Fruit fly (Drosophila melanogaster) whole organism, embryonic: ENCODE measurements around the gene nenya.

ENCODE experiments used
- Aef1 ChIP-seq: fragments of 200-800 bp; sonication (Bioruptor generic); IDR thresholded peaks from 3 replicates; pipeline ENCODE4 v1.3.6; 2022; ENCODE audit warnings: missing biosample characterization, missing genetic modification characterization
- BEAF-32 ChIP-seq: fragments of 200-800 bp; sonication (Bioruptor generic); optimal IDR thresholded peaks from 3 replicates; lab custom pipeline; 2017; ENCODE audit warnings: missing biosample characterization, missing genetic modification characterization, mild to moderate bottlenecking, moderate library complexity, missing genetic modification reagents
- Bgb ChIP-seq: fragments of 200-800 bp; sonication (Bioruptor generic); IDR thresholded peaks from 2 replicates; pipeline ENCODE4 v1.3.6; 2022; ENCODE audit warnings: missing biosample characterization, missing genetic modification characterization; ENCODE audit not compliant: partially characterized antibody
- CG10267 ChIP-seq: fragments of 200-800 bp; sonication (Bioruptor generic); optimal IDR thresholded peaks from 2 replicates; lab custom pipeline; 2018; ENCODE audit warnings: missing biosample characterization, mild to moderate bottlenecking, missing genetic modification characterization, moderate library complexity
- CG10654 ChIP-seq: fragments of 200-800 bp; sonication (Bioruptor generic); optimal IDR thresholded peaks from 2 replicates; lab custom pipeline; 2016; ENCODE audit warnings: missing biosample characterization, missing genetic modification characterization
- CG11560 ChIP-seq: fragments of 200-800 bp; sonication (Bioruptor generic); IDR thresholded peaks from 3 replicates; pipeline ENCODE4 v1.3.6; 2022; ENCODE audit warnings: missing biosample characterization, missing genetic modification characterization
- CG12155 ChIP-seq: fragments of 200-800 bp; sonication (Bioruptor generic); optimal IDR thresholded peaks from 3 replicates; lab custom pipeline; 2016; ENCODE audit warnings: missing biosample characterization, missing genetic modification characterization
- CG12236 ChIP-seq: fragments of 200-800 bp; sonication (Bioruptor generic); optimal IDR thresholded peaks from 2 replicates; lab custom pipeline; 2016; ENCODE audit warnings: missing biosample characterization, missing genetic modification characterization
- CG12659 ChIP-seq: fragments of 200-800 bp; sonication (Bioruptor generic); optimal IDR thresholded peaks from 3 replicates; lab custom pipeline; 2017; ENCODE audit warnings: mild to moderate bottlenecking, missing biosample characterization, missing genetic modification reagents, missing genetic modification characterization
- CG13296 ChIP-seq: fragments of 200-800 bp; sonication (Bioruptor generic); optimal IDR thresholded peaks from 3 replicates; lab custom pipeline; 2018; ENCODE audit warnings: missing biosample characterization, mild to moderate bottlenecking, missing genetic modification characterization
- CG16779 ChIP-seq: fragments of 200-800 bp; sonication (Bioruptor generic); IDR thresholded peaks from 2 replicates; pipeline ENCODE4 v1.3.6; 2022; ENCODE audit warnings: missing biosample characterization, missing genetic modification characterization
- CG17186 ChIP-seq: fragments of 200-800 bp; sonication (Bioruptor generic); optimal IDR thresholded peaks from 3 replicates; lab custom pipeline; 2017; ENCODE audit warnings: missing biosample characterization, missing genetic modification reagents, missing genetic modification characterization
- CG2116 ChIP-seq: fragments of 200-800 bp; sonication (Bioruptor generic); optimal IDR thresholded peaks from 3 replicates; lab custom pipeline; 2018; ENCODE audit warnings: missing biosample characterization, mild to moderate bottlenecking, missing genetic modification characterization
- CG2889 ChIP-seq: fragments of 200-800 bp; sonication (Bioruptor generic); IDR thresholded peaks from 3 replicates; pipeline ENCODE4 v1.3.6; 2022; ENCODE audit warnings: missing biosample characterization, missing genetic modification characterization
- CG3163 ChIP-seq: fragments of 200-800 bp; sonication (Bioruptor generic); optimal IDR thresholded peaks from 3 replicates; lab custom pipeline; 2016; ENCODE audit warnings: missing biosample characterization, missing genetic modification characterization
- CG3407 ChIP-seq: fragments of 200-800 bp; sonication (Bioruptor generic); optimal IDR thresholded peaks from 2 replicates; lab custom pipeline; 2018; ENCODE audit warnings: missing biosample characterization, mild to moderate bottlenecking, missing genetic modification characterization
- CG6765 ChIP-seq: fragments of 200-800 bp; sonication (Bioruptor generic); optimal IDR thresholded peaks from 3 replicates; lab custom pipeline; 2017; ENCODE audit warnings: missing biosample characterization, mild to moderate bottlenecking, missing genetic modification characterization
- CG6813 ChIP-seq: fragments of 200-800 bp; sonication (Bioruptor generic); optimal IDR thresholded peaks from 2 replicates; lab custom pipeline; 2017; ENCODE audit warnings: missing biosample characterization, missing genetic modification characterization, mild to moderate bottlenecking, moderate library complexity, missing genetic modification reagents
- CG7271 ChIP-seq: fragments of 200-800 bp; sonication (Bioruptor generic); optimal IDR thresholded peaks from 2 replicates; lab custom pipeline; 2018; ENCODE audit warnings: missing biosample characterization, mild to moderate bottlenecking, missing genetic modification characterization, moderate library complexity
- CG9817 ChIP-seq: fragments of 200-800 bp; sonication (Bioruptor generic); optimal IDR thresholded peaks from 2 replicates; lab custom pipeline; 2018; ENCODE audit warnings: missing biosample characterization, mild to moderate bottlenecking, missing genetic modification characterization, moderate library complexity
- CG9932 ChIP-seq: fragments of 200-800 bp; sonication (Bioruptor generic); IDR thresholded peaks from 2 replicates; pipeline ENCODE4 v1.3.6; 2022; ENCODE audit warnings: missing biosample characterization, missing genetic modification characterization
- Camta ChIP-seq: fragments of 200-800 bp; sonication (Bioruptor generic); optimal IDR thresholded peaks from 2 replicates; lab custom pipeline; 2016; ENCODE audit warnings: missing biosample characterization, missing genetic modification characterization
- E2f2 ChIP-seq: fragments of 200-800 bp; sonication (Bioruptor generic); IDR thresholded peaks from 2 replicates; pipeline ENCODE4 v1.3.6; 2022; ENCODE audit warnings: missing biosample characterization, missing genetic modification characterization
- HmgZ ChIP-seq: fragments of 200-800 bp; sonication (Bioruptor generic); optimal IDR thresholded peaks from 2 replicates; lab custom pipeline; 2018; ENCODE audit warnings: missing biosample characterization, mild to moderate bottlenecking, missing genetic modification characterization
- Jarid2 ChIP-seq: fragments of 200-800 bp; sonication (Bioruptor generic); optimal IDR thresholded peaks from 3 replicates; lab custom pipeline; 2017; ENCODE audit warnings: mild to moderate bottlenecking, missing biosample characterization, missing genetic modification reagents, missing genetic modification characterization
- Lhr ChIP-seq: fragments of 200-800 bp; sonication (Bioruptor generic); optimal IDR thresholded peaks from 3 replicates; lab custom pipeline; 2017; ENCODE audit warnings: mild to moderate bottlenecking, missing biosample characterization, missing genetic modification reagents, missing genetic modification characterization
- Oaz ChIP-seq: fragments of 200-800 bp; sonication (Bioruptor generic); IDR thresholded peaks from 2 replicates; pipeline ENCODE4 v1.3.6; 2022; ENCODE audit warnings: missing biosample characterization, missing genetic modification characterization
- Side ChIP-seq: fragments of 200-800 bp; sonication (Bioruptor generic); optimal IDR thresholded peaks from 2 replicates; lab custom pipeline; 2016; ENCODE audit warnings: missing biosample characterization, missing genetic modification characterization
- ab ChIP-seq: fragments of 200-800 bp; sonication (Bioruptor generic); optimal IDR thresholded peaks from 2 replicates; lab custom pipeline; 2016; ENCODE audit warnings: missing biosample characterization, missing genetic modification characterization
- ato ChIP-seq: fragments of 200-800 bp; sonication (Bioruptor generic); IDR thresholded peaks from 2 replicates; pipeline ENCODE4 v1.3.6; 2022; ENCODE audit warnings: missing biosample characterization, missing genetic modification characterization; ENCODE audit not compliant: partially characterized antibody
- crol ChIP-seq: fragments of 200-800 bp; sonication (Bioruptor generic); IDR thresholded peaks from 2 replicates; pipeline ENCODE4 v1.3.6; 2022; ENCODE audit warnings: missing biosample characterization, missing genetic modification characterization
- crp ChIP-seq, 2 experiments: fragments of 200-800 bp; sonication (Bioruptor generic); optimal IDR thresholded peaks; 2 replicates in 1 of 2; 3 replicates in 1 of 2; lab custom pipeline; 2017; ENCODE audit warnings: missing biosample characterization in 2 of 2, missing genetic modification characterization in 2 of 2, mild to moderate bottlenecking in 1 of 2, moderate library complexity in 1 of 2
- da ChIP-seq: fragments of 200-800 bp; sonication (Bioruptor generic); optimal IDR thresholded peaks from 2 replicates; lab custom pipeline; 2016; ENCODE audit warnings: missing biosample characterization, missing genetic modification characterization
- danr ChIP-seq: fragments of 200-800 bp; sonication (Bioruptor generic); IDR thresholded peaks from 2 replicates; pipeline ENCODE4 v1.3.6; 2022; ENCODE audit warnings: missing biosample characterization, missing genetic modification characterization
- gfzf ChIP-seq: fragments of 200-800 bp; sonication (Bioruptor generic); optimal IDR thresholded peaks from 2 replicates; lab custom pipeline; 2016; ENCODE audit warnings: missing biosample characterization, mild to moderate bottlenecking, missing genetic modification characterization, moderate library complexity
- gsb-n ChIP-seq: fragments of 200-800 bp; sonication (Bioruptor generic); optimal IDR thresholded peaks from 3 replicates; lab custom pipeline; 2018; ENCODE audit warnings: missing biosample characterization, mild to moderate bottlenecking, missing genetic modification characterization
- lmd ChIP-seq: fragments of 200-800 bp; sonication (Bioruptor generic); IDR thresholded peaks from 2 replicates; pipeline ENCODE4 v1.3.6; 2022; ENCODE audit warnings: missing biosample characterization, missing genetic modification characterization
- lov ChIP-seq, 2 experiments: fragments of 200-800 bp in 1 of 2; fragments of >200 bp in 1 of 2; sonication (Bioruptor generic) in 1 of 2; IDR thresholded peaks in 1 of 2; optimal IDR thresholded peaks in 1 of 2; 2 replicates in 1 of 2; 3 replicates in 1 of 2; pipeline versions ENCODE4 v1.3.6 to Lab custom; 2017 to 2022; ENCODE audit warnings: missing biosample characterization in 1 of 2, missing genetic modification characterization in 1 of 2
- mirr ChIP-seq: fragments of 200-800 bp; sonication (Bioruptor generic); optimal IDR thresholded peaks from 3 replicates; lab custom pipeline; 2018; ENCODE audit warnings: missing biosample characterization, mild to moderate bottlenecking, missing genetic modification characterization
- nerfin-2 ChIP-seq: fragments of 200-800 bp; sonication (Bioruptor generic); IDR thresholded peaks from 2 replicates; pipeline ENCODE4 v1.3.6; 2022; ENCODE audit warnings: missing biosample characterization, missing genetic modification characterization; ENCODE audit not compliant: partially characterized antibody
- nmo ChIP-seq: fragments of 200-800 bp; sonication (Bioruptor generic); optimal IDR thresholded peaks from 2 replicates; lab custom pipeline; 2018; ENCODE audit warnings: missing biosample characterization, mild to moderate bottlenecking, missing genetic modification characterization, moderate library complexity
- phol ChIP-seq: fragments of 200-800 bp; sonication (Bioruptor generic); optimal IDR thresholded peaks from 3 replicates; lab custom pipeline; 2018; ENCODE audit warnings: missing biosample characterization, mild to moderate bottlenecking, missing genetic modification characterization, moderate library complexity
- pzg ChIP-seq: fragments of 200-800 bp; sonication (Bioruptor generic); optimal IDR thresholded peaks from 3 replicates; lab custom pipeline; 2018; ENCODE audit warnings: missing biosample characterization, mild to moderate bottlenecking, missing genetic modification characterization, moderate library complexity
- slbo ChIP-seq: fragments of 200-800 bp; sonication (Bioruptor generic); IDR thresholded peaks from 2 replicates; pipeline ENCODE4 v1.3.6; 2022; ENCODE audit warnings: missing biosample characterization, missing genetic modification characterization
- sqz ChIP-seq: fragments of 200-800 bp; sonication (Bioruptor generic); optimal IDR thresholded peaks from 3 replicates; lab custom pipeline; 2018; ENCODE audit warnings: missing biosample characterization, mild to moderate bottlenecking, missing genetic modification characterization
- tap ChIP-seq: fragments of 200-800 bp; optimal IDR thresholded peaks from 3 replicates; lab custom pipeline; 2019; ENCODE audit warnings: missing biosample characterization, mild to moderate bottlenecking, missing genetic modification characterization, moderate library complexity
- trem ChIP-seq: fragments of 200-800 bp; optimal IDR thresholded peaks from 3 replicates; lab custom pipeline; 2019; ENCODE audit warnings: missing biosample characterization, mild to moderate bottlenecking, missing genetic modification characterization, moderate library complexity
- tup ChIP-seq: fragments of 200-800 bp; sonication (Bioruptor generic); optimal IDR thresholded peaks from 2 replicates; lab custom pipeline; 2016; ENCODE audit warnings: missing biosample characterization, mild to moderate bottlenecking, missing genetic modification characterization, moderate library complexity
- zen2 ChIP-seq: fragments of 200-800 bp; sonication (Bioruptor generic); IDR thresholded peaks from 3 replicates; pipeline ENCODE4 v1.3.6; 2022; ENCODE audit warnings: missing biosample characterization, missing genetic modification characterization; ENCODE audit not compliant: partially characterized antibody

nenya gene

dm6 chr3R:27953890-27954289 lies 25.9 kb upstream of the nenya start, which contains the start of gene CG4951 (continued):
- TF ChIP-seq pzg (GFP tag; lab: Kevin White, UChicago) (peak; percentile 91), slbo (GFP tag; lab: Robert Waterston, UW) (no peak), CG6813 (GFP tag; lab: Kevin White, UChicago) (no peak), mirr (no peak), ab (GFP tag; lab: Kevin White, UChicago) (no peak), HmgZ (peak; percentile 47), tup (GFP tag; lab: Kevin White, UChicago) (no peak), danr (no peak), phol (tag; lab: Kevin White, UChicago) (peak; percentile 63), sqz (GFP tag; lab: Kevin White, UChicago) (no peak), lov (optimal IDR thresholded peaks at IDR 0.05; lab: Kevin White, UChicago) (no peak), lov (GFP tag; IDR thresholded peaks at IDR 0.05; lab: Robert Waterston, UW) (no peak), da (GFP tag; lab: Kevin White, UChicago) (no peak), CG3163 (no peak), E2f2 (peak; percentile 97), Lhr (GFP tag; lab: Kevin White, UChicago) (no peak), Camta (GFP tag; lab: Kevin White, UChicago) (no peak), CG12155 (GFP tag; lab: Kevin White, UChicago) (no peak), CG12659 (GFP tag; lab: Kevin White, UChicago) (peak; percentile 2), nerfin-2 (GFP tag; lab: Robert Waterston, UW) (peak; percentile 62; the same call in 1 of the 2 replicates), CG11560 (tag; lab: Robert Waterston, UW) (peak; percentile 45; the same call in 1 of the 3 replicates), CG13296 (GFP tag; lab: Kevin White, UChicago) (no peak), Oaz (GFP tag; lab: Robert Waterston, UW) (no peak), Side (GFP tag; lab: Kevin White, UChicago) (no peak), CG2116 (GFP tag; lab: Kevin White, UChicago) (peak; percentile 68), gsb-n (no peak), ato (GFP tag; lab: Robert Waterston, UW) (0 out of 2 replicates have a peak, but pooled peaks have one; percentile 23), CG17186 (GFP tag; lab: Kevin White, UChicago) (peak; percentile 70), Jarid2 (GFP tag; lab: Kevin White, UChicago) (no peak), zen2 (GFP tag; lab: Robert Waterston, UW) (peak; percentile 63), trem (tag; lab: Kevin White, UChicago) (peak; percentile 66), Bgb (peak; percentile 61), tap (tag; lab: Kevin White, UChicago) (no peak), CG2889 (GFP tag; lab: Robert Waterston, UW) (no peak), CG3407 (GFP tag; lab: Kevin White, UChicago) (no peak), CG6765 (GFP tag; lab: Kevin White, UChicago) (no peak), gfzf (peak; percentile 79), CG16779 (no peak), Aef1 (GFP tag; lab: Robert Waterston, UW) (peak; percentile 94), CG7271 (tag; lab: Kevin White, UChicago) (no peak), nmo (GFP tag; lab: Kevin White, UChicago) (peak; percentile 22), CG12236 (no peak), CG10654 (no peak), CG9817 (tag; lab: Kevin White, UChicago) (no peak), lmd (GFP tag; lab: Robert Waterston, UW) (no peak), CG10267 (tag; lab: Kevin White, UChicago) (peak; percentile 44), crp (GFP tag; optimal IDR thresholded peaks at IDR 0.05; lab: Kevin White, UChicago) (peak in 1 of 2 experiments; percentile 20), CG9932 (GFP tag; lab: Robert Waterston, UW) (no peak), crol (GFP tag; lab: Robert Waterston, UW) (no peak), BEAF-32 (GFP tag; lab: Kevin White, UChicago) (peak; percentile 57)
